Worm (Caenorhabditis elegans) whole organism, young adult: ENCODE results near the gene C28D4.5.
A peak's percentile ranks its signal among the peaks of the same experiment; 100 is the strongest.

Source experiments
- B0035.1 ChIP-seq: sonication (generic microtip); optimal IDR thresholded peaks from 2 replicates; lab custom pipeline; 2016; ENCODE audit warnings: missing genetic modification characterization, mild to moderate bottlenecking, missing compliant biosample characterization, missing genotype, missing genetic modification reagents
- B0261.1 ChIP-seq: sonication (generic microtip); optimal IDR thresholded peaks from 2 replicates; lab custom pipeline; 2016; ENCODE audit warnings: mild to moderate bottlenecking, missing genetic modification characterization, moderate library complexity, missing compliant biosample characterization
- C06A6.2 ChIP-seq: fragments of 200-800 bp; sonication (Bioruptor generic); conservative IDR thresholded peaks from 2 replicates; pipeline ENCODE4 v1.3.6; 2022; ENCODE audit warnings: missing genetic modification characterization, missing compliant biosample characterization
- F10E7.11 ChIP-seq: sonication (generic microtip); optimal IDR thresholded peaks from 2 replicates; lab custom pipeline; 2017; ENCODE audit warnings: mild to moderate bottlenecking, missing genetic modification characterization, moderate library complexity, missing compliant biosample characterization
- F33H1.4 ChIP-seq: fragments of 200-800 bp; sonication (Bioruptor generic); IDR thresholded peaks from 2 replicates; pipeline ENCODE4 v1.3.6; 2022; ENCODE audit warnings: missing genetic modification reagents, missing genetic modification characterization, missing compliant biosample characterization
- F52B5.7 ChIP-seq: sonication (generic microtip); optimal IDR thresholded peaks from 2 replicates; lab custom pipeline; 2016; ENCODE audit warnings: mild to moderate bottlenecking, missing genetic modification characterization, missing compliant biosample characterization
- K11D2.4 ChIP-seq: fragments of 200-800 bp; sonication (Bioruptor generic); IDR thresholded peaks from 2 replicates; pipeline ENCODE4 v1.3.6; 2022; ENCODE audit warnings: missing genetic modification reagents, missing genetic modification characterization, missing compliant biosample characterization
- K12H6.12 ChIP-seq: fragments of 200-800 bp; sonication (Bioruptor generic); optimal IDR thresholded peaks from 2 replicates; lab custom pipeline; 2018; ENCODE audit warnings: mild to moderate bottlenecking, missing genetic modification characterization, missing compliant biosample characterization
- T07F8.4 ChIP-seq: sonication (generic microtip); optimal IDR thresholded peaks from 2 replicates; lab custom pipeline; 2016; ENCODE audit warnings: mild to moderate bottlenecking, missing genetic modification characterization, moderate library complexity, missing compliant biosample characterization
- Y79H2A.3 ChIP-seq: fragments of 200-800 bp; sonication (Bioruptor generic); conservative IDR thresholded peaks from 2 replicates; pipeline ENCODE4 v1.3.6; 2022; ENCODE audit warnings: missing genetic modification reagents, missing genetic modification characterization, missing compliant biosample characterization
- attf-5 ChIP-seq: fragments of 200-800 bp; sonication (Bioruptor generic); optimal IDR thresholded peaks from 2 replicates; lab custom pipeline; 2018; ENCODE audit warnings: mild to moderate bottlenecking, missing genetic modification characterization, missing compliant biosample characterization
- bed-1 ChIP-seq: fragments of 200-800 bp; sonication (Bioruptor generic); IDR thresholded peaks from 2 replicates; pipeline ENCODE4 v1.3.6; 2022; ENCODE audit warnings: missing genetic modification reagents, missing genetic modification characterization, missing compliant biosample characterization
- cebp-1 ChIP-seq, 2 experiments: fragments of 200-800 bp in 1 of 2; sonication (Bioruptor generic) in 1 of 2; sonication (generic microtip) in 1 of 2; IDR thresholded peaks in 1 of 2; optimal IDR thresholded peaks in 1 of 2; 2 replicates each; pipeline versions ENCODE4 v1.3.6 to Lab custom; 2017 to 2022; ENCODE audit warnings: missing compliant biosample characterization in 2 of 2, missing genetic modification characterization in 2 of 2, mild to moderate bottlenecking in 1 of 2, missing genetic modification reagents in 1 of 2, moderate library complexity in 1 of 2
- cebp-2 ChIP-seq: fragments of 200-800 bp; sonication (Bioruptor generic); IDR thresholded peaks from 2 replicates; pipeline ENCODE4 v1.3.6; 2022; ENCODE audit warnings: missing genetic modification characterization, missing compliant biosample characterization
- ceh-100 ChIP-seq: fragments of 200-800 bp; sonication (Bioruptor generic); IDR thresholded peaks from 2 replicates; pipeline ENCODE4 v1.3.6; 2022; ENCODE audit warnings: missing genetic modification reagents, missing genetic modification characterization, missing compliant biosample characterization
- ceh-58 ChIP-seq: fragments of 200-800 bp; sonication (Bioruptor generic); IDR thresholded peaks from 2 replicates; pipeline ENCODE4 v1.3.6; 2022; ENCODE audit warnings: missing genetic modification characterization, missing compliant biosample characterization
- egrh-3 ChIP-seq: fragments of 200-800 bp; sonication (Bioruptor generic); IDR thresholded peaks from 2 replicates; pipeline ENCODE4 v1.3.6; 2022; ENCODE audit warnings: missing genetic modification reagents, missing genetic modification characterization, missing compliant biosample characterization
- him-1 ChIP-seq: sonication (generic microtip); optimal IDR thresholded peaks from 2 replicates; lab custom pipeline; 2016; ENCODE audit warnings: missing genotype, missing genetic modification reagents, missing genetic modification characterization, missing compliant biosample characterization
- hlh-26 ChIP-seq: fragments of 200-800 bp; sonication (Bioruptor generic); conservative IDR thresholded peaks from 2 replicates; pipeline ENCODE4 v1.3.6; 2022; ENCODE audit warnings: missing genetic modification reagents, missing genetic modification characterization, missing compliant biosample characterization
- hmg-1.2 ChIP-seq: fragments of 200-800 bp; sonication (Bioruptor generic); IDR thresholded peaks from 2 replicates; pipeline ENCODE4 v1.3.6; 2022; ENCODE audit warnings: missing genetic modification reagents, missing genetic modification characterization, missing compliant biosample characterization
- hmg-20 ChIP-seq: fragments of 200-800 bp; sonication (Bioruptor generic); IDR thresholded peaks from 2 replicates; pipeline ENCODE4 v1.3.6; 2022; ENCODE audit warnings: missing genetic modification reagents, missing genetic modification characterization, missing compliant biosample characterization
- lir-1 ChIP-seq: fragments of 200-800 bp; sonication (Bioruptor generic); conservative IDR thresholded peaks from 2 replicates; pipeline ENCODE4 v1.3.6; 2022; ENCODE audit warnings: missing genetic modification reagents, missing genetic modification characterization, missing compliant biosample characterization
- lsl-1 ChIP-seq: fragments of 200-800 bp; sonication (Bioruptor generic); optimal IDR thresholded peaks from 2 replicates; lab custom pipeline; 2018; ENCODE audit warnings: mild to moderate bottlenecking, missing genetic modification characterization, moderate library complexity, missing compliant biosample characterization
- madf-3 ChIP-seq: fragments of 200-800 bp; sonication (Bioruptor generic); IDR thresholded peaks from 2 replicates; pipeline ENCODE4 v1.3.6; 2022; ENCODE audit warnings: missing genetic modification reagents, missing genetic modification characterization, missing compliant biosample characterization
- mcd-1 ChIP-seq: fragments of 200-800 bp; sonication (Bioruptor generic); IDR thresholded peaks from 2 replicates; pipeline ENCODE4 v1.3.6; 2022; ENCODE audit warnings: missing genetic modification reagents, missing genetic modification characterization, missing compliant biosample characterization
- nfya-1 ChIP-seq: sonication (generic microtip); optimal IDR thresholded peaks from 2 replicates; lab custom pipeline; 2017; ENCODE audit warnings: antibody characterized with exemption, missing compliant biosample characterization, missing genetic modification characterization, borderline replicate concordance; ENCODE audit not compliant: insufficient read depth
- nhr-80 ChIP-seq: sonication (generic microtip); optimal IDR thresholded peaks from 2 replicates; lab custom pipeline; 2016; ENCODE audit warnings: missing genetic modification characterization, missing compliant biosample characterization
- snpc-1.1 ChIP-seq: sonication (generic microtip); optimal IDR thresholded peaks from 2 replicates; lab custom pipeline; 2017; ENCODE audit warnings: missing genetic modification characterization, mild to moderate bottlenecking, missing compliant biosample characterization, antibody characterized with exemption, moderate library complexity, missing genotype, missing genetic modification reagents; ENCODE audit not compliant: insufficient read depth
- snpc-4 ChIP-seq, 5 experiments: fragments of 150-350 bp in 1 of 5; sonication (generic microtip) in 4 of 5; optimal IDR thresholded peaks; 2 replicates each; lab custom pipeline; 2014 to 2018; ENCODE audit warnings: missing genetic modification characterization in 5 of 5, missing biosample characterization in 3 of 5, antibody characterized with exemption in 2 of 5, mild to moderate bottlenecking in 2 of 5, missing compliant biosample characterization in 2 of 5, missing genotype in 2 of 5, moderate library complexity in 2 of 5, missing genetic modification reagents in 1 of 5
- tlf-1 ChIP-seq: fragments of 200-800 bp; sonication (Bioruptor generic); optimal IDR thresholded peaks from 2 replicates; lab custom pipeline; 2018; ENCODE audit warnings: mild to moderate bottlenecking, missing genetic modification characterization, missing compliant biosample characterization
- xnd-1 ChIP-seq: sonication (generic microtip); optimal IDR thresholded peaks from 2 replicates; lab custom pipeline; 2016; ENCODE audit warnings: missing genotype, missing genetic modification reagents, missing genetic modification characterization, missing compliant biosample characterization
- zfh-2 ChIP-seq: fragments of 200-800 bp; sonication (Bioruptor generic); conservative IDR thresholded peaks from 2 replicates; pipeline ENCODE4 v1.3.6; 2022; ENCODE audit warnings: missing genetic modification reagents, missing genetic modification characterization, missing compliant biosample characterization
- ztf-3 ChIP-seq: fragments of 200-800 bp; sonication (Bioruptor generic); optimal IDR thresholded peaks from 2 replicates; lab custom pipeline; 2018; ENCODE audit warnings: mild to moderate bottlenecking, missing genetic modification characterization, missing compliant biosample characterization

C28D4.5 gene

ce11 chrIV:9734861-9735260, 11.8 kb downstream of the C28D4.5 start:
- TF ChIP-seq madf-3 (GFP tag; lab: Robert Waterston, UW) (no peak), hmg-1.2 (GFP tag; lab: Robert Waterston, UW) (peak; percentile 9; the same call in 1 of the 2 replicates)

ce11 chrIV:9733904-9734303, 12.8 kb downstream of the C28D4.5 start:
- TF ChIP-seq mcd-1 (GFP tag; lab: Robert Waterston, UW) (0 out of 2 replicates have a peak, but pooled peaks have one; percentile 26), ceh-100 (peak; percentile 64), lsl-1 (GFP tag; lab: Kevin White, UChicago) (peak; percentile 84), tlf-1 (GFP tag; lab: Kevin White, UChicago) (no peak), snpc-4 (GFP tag; optimal IDR thresholded peaks at IDR 0.05; lab: Kevin White, UChicago) (no peak), snpc-4 (tag; optimal IDR thresholded peaks at IDR 0.05; lab: Kevin White, UChicago) (peak in 1 of 4 experiments; percentile 7), him-1 (tag; lab: Kevin White, UChicago) (peak; percentile 9)

ce11 chrIV:9728376-9728775, 18.3 kb downstream of the C28D4.5 start, which contains the start of gene nhr-100:
nhr-100 (plus strand) TSS chrIV:9728676.
- TF ChIP-seq snpc-1.1 (no peak), nfya-1 (tag; lab: Kevin White, UChicago) (no peak), ztf-3 (no peak), B0261.1 (tag; lab: Kevin White, UChicago) (no peak), B0035.1 (tag; lab: Kevin White, UChicago) (no peak), T07F8.4 (tag; lab: Kevin White, UChicago) (no peak), cebp-2 (GFP tag; lab: Robert Waterston, UW) (no peak)

- no peak for TF ChIP-seq egrh-3 (GFP tag; lab: Robert Waterston, UW)
- TF ChIP-seq madf-3 (GFP tag; lab: Robert Waterston, UW): no peak
- TF ChIP-seq B0261.1 (tag; lab: Kevin White, UChicago): no peak
- TF ChIP-seq cebp-2 (GFP tag; lab: Robert Waterston, UW): no peak
- no peak for TF ChIP-seq hlh-26 (GFP tag; lab: Robert Waterston, UW)
- no peak for TF ChIP-seq ceh-58 (GFP tag; lab: Robert Waterston, UW)
- TF ChIP-seq lir-1 (GFP tag; lab: Robert Waterston, UW): no peak
- no peak for TF ChIP-seq snpc-4 (GFP tag; optimal IDR thresholded peaks at IDR 0.05; lab: Kevin White, UChicago)
- TF ChIP-seq snpc-4 (tag; optimal IDR thresholded peaks at IDR 0.05; lab: Kevin White, UChicago): no peak
- no peak for TF ChIP-seq C06A6.2 (GFP tag; lab: Robert Waterston, UW)
- no peak for TF ChIP-seq zfh-2 (GFP tag; lab: Robert Waterston, UW)
- TF ChIP-seq nhr-80 (tag; lab: Kevin White, UChicago): no peak
- no peak for TF ChIP-seq bed-1 (GFP tag; lab: Robert Waterston, UW)
- no peak for TF ChIP-seq F10E7.11
- no peak for TF ChIP-seq xnd-1 (tag; lab: Kevin White, UChicago)
- TF ChIP-seq him-1 (tag; lab: Kevin White, UChicago): no peak
- TF ChIP-seq K12H6.12: no peak
- no peak for TF ChIP-seq snpc-1.1
- TF ChIP-seq F33H1.4: no peak
- TF ChIP-seq F52B5.7 (tag; lab: Kevin White, UChicago): no peak
- no peak for TF ChIP-seq K11D2.4 (GFP tag; lab: Robert Waterston, UW)
- TF ChIP-seq, all 124 proteins: peak for 0
Measured at ce11 chrIV:9727217-9727616, 19.4 kb downstream of the C28D4.5 start.

ce11 chrIV:9725468-9725985, 21.1 kb downstream of the C28D4.5 start:
- TF ChIP-seq Y79H2A.3 (GFP tag; lab: Robert Waterston, UW) (no peak), hmg-20 (no peak), attf-5 (GFP tag; lab: Kevin White, UChicago) (no peak), cebp-1 (GFP tag; IDR thresholded peaks at IDR 0.05; lab: Robert Waterston, UW) (no peak), cebp-1 (tag; optimal IDR thresholded peaks at IDR 0.05; lab: Kevin White, UChicago) (no peak), lir-1 (GFP tag; lab: Robert Waterston, UW) (no peak)
